Fruit fly (Drosophila melanogaster) whole organism, embryonic: ENCODE measurements around the gene CG11458.
A peak's percentile ranks its signal among the peaks of the same experiment; 100 is the strongest.

Experiments
- Asciz ChIP-seq: fragments of 200-800 bp; sonication (Bioruptor generic); optimal IDR thresholded peaks from 2 replicates; lab custom pipeline; 2017; ENCODE audit warnings: missing biosample characterization, mild to moderate bottlenecking, missing genetic modification characterization, missing genetic modification reagents
- BtbVII ChIP-seq: fragments of 200-800 bp; sonication (Bioruptor generic); optimal IDR thresholded peaks from 3 replicates; lab custom pipeline; 2017; ENCODE audit warnings: missing biosample characterization, mild to moderate bottlenecking, missing genetic modification characterization
- CG10147 ChIP-seq: fragments of 200-800 bp; sonication (Bioruptor generic); optimal IDR thresholded peaks from 2 replicates; lab custom pipeline; 2019; ENCODE audit warnings: missing biosample characterization, mild to moderate bottlenecking, missing genetic modification characterization, moderate library complexity
- CG10209 ChIP-seq: fragments of 200-800 bp; sonication (Bioruptor generic); optimal IDR thresholded peaks from 3 replicates; lab custom pipeline; 2017; ENCODE audit warnings: missing biosample characterization, mild to moderate bottlenecking, missing genetic modification characterization, missing genetic modification reagents
- CG10431 ChIP-seq: fragments of 200-800 bp; sonication (Bioruptor generic); optimal IDR thresholded peaks from 3 replicates; lab custom pipeline; 2018; ENCODE audit warnings: missing biosample characterization, mild to moderate bottlenecking, missing genetic modification characterization
- CG10959 ChIP-seq: fragments of 200-800 bp; sonication (Bioruptor generic); IDR thresholded peaks from 2 replicates; pipeline ENCODE4 v1.3.6; 2022; ENCODE audit warnings: missing biosample characterization, missing genetic modification characterization
- CG11696 ChIP-seq: fragments of 200-800 bp; sonication (Bioruptor generic); IDR thresholded peaks from 2 replicates; pipeline ENCODE4 v1.3.6; 2022; ENCODE audit warnings: missing biosample characterization, missing genetic modification characterization
- CG12104 ChIP-seq: fragments of 200-800 bp; sonication (Bioruptor generic); optimal IDR thresholded peaks from 3 replicates; lab custom pipeline; 2016; ENCODE audit warnings: missing biosample characterization, missing genetic modification characterization
- CG13894 ChIP-seq: fragments of 200-800 bp; sonication (Bioruptor generic); optimal IDR thresholded peaks from 3 replicates; lab custom pipeline; 2018; ENCODE audit warnings: missing biosample characterization, mild to moderate bottlenecking, missing genetic modification characterization, moderate library complexity
- CG1529 ChIP-seq: fragments of 200-800 bp; sonication (Bioruptor generic); optimal IDR thresholded peaks from 3 replicates; lab custom pipeline; 2018; ENCODE audit warnings: missing biosample characterization, missing genetic modification characterization
- CG17568 ChIP-seq: fragments of 200-800 bp; sonication (Bioruptor generic); optimal IDR thresholded peaks from 2 replicates; lab custom pipeline; 2018; ENCODE audit warnings: missing biosample characterization, mild to moderate bottlenecking, missing genetic modification characterization, moderate library complexity
- CG18262 ChIP-seq: fragments of 200-800 bp; optimal IDR thresholded peaks from 3 replicates; lab custom pipeline; 2019; ENCODE audit warnings: missing biosample characterization, mild to moderate bottlenecking, missing genetic modification characterization, moderate library complexity
- CG18619 ChIP-seq: fragments of 200-800 bp; sonication (Bioruptor generic); optimal IDR thresholded peaks from 3 replicates; lab custom pipeline; 2017; ENCODE audit warnings: missing biosample characterization, mild to moderate bottlenecking, missing genetic modification characterization
- CG2202 ChIP-seq: fragments of 200-800 bp; sonication (Bioruptor generic); optimal IDR thresholded peaks from 2 replicates; lab custom pipeline; 2018; ENCODE audit warnings: missing biosample characterization, mild to moderate bottlenecking, missing genetic modification characterization
- CG31441 ChIP-seq: fragments of 200-800 bp; sonication (Bioruptor generic); IDR thresholded peaks from 2 replicates; pipeline ENCODE4 v1.3.6; 2022; ENCODE audit warnings: missing biosample characterization, missing genetic modification characterization
- CG32767 ChIP-seq: fragments of 200-800 bp; sonication (Bioruptor generic); IDR thresholded peaks from 2 replicates; pipeline ENCODE4 v1.3.6; 2022; ENCODE audit warnings: missing biosample characterization, missing genetic modification characterization
- CG5180 ChIP-seq: fragments of 200-800 bp; sonication (Bioruptor generic); optimal IDR thresholded peaks from 3 replicates; lab custom pipeline; 2017; ENCODE audit warnings: missing biosample characterization, missing genetic modification characterization, mild to moderate bottlenecking, moderate library complexity, missing genetic modification reagents
- CG6813 ChIP-seq: fragments of 200-800 bp; sonication (Bioruptor generic); optimal IDR thresholded peaks from 2 replicates; lab custom pipeline; 2017; ENCODE audit warnings: missing biosample characterization, missing genetic modification characterization, mild to moderate bottlenecking, moderate library complexity, missing genetic modification reagents
- CG7372 ChIP-seq: fragments of 200-800 bp; sonication (Bioruptor generic); IDR thresholded peaks from 2 replicates; pipeline ENCODE4 v1.3.6; 2022; ENCODE audit warnings: missing biosample characterization, missing genetic modification characterization
- Dp ChIP-seq: fragments of 200-800 bp; sonication (Bioruptor generic); optimal IDR thresholded peaks from 2 replicates; lab custom pipeline; 2018; ENCODE audit warnings: missing biosample characterization, mild to moderate bottlenecking, missing genetic modification characterization, moderate library complexity
- HLH54F ChIP-seq: fragments of 200-800 bp; sonication (Bioruptor generic); optimal IDR thresholded peaks from 3 replicates; lab custom pipeline; 2016; ENCODE audit warnings: missing biosample characterization, missing genetic modification characterization
- HmgZ ChIP-seq: fragments of 200-800 bp; sonication (Bioruptor generic); optimal IDR thresholded peaks from 2 replicates; lab custom pipeline; 2018; ENCODE audit warnings: missing biosample characterization, mild to moderate bottlenecking, missing genetic modification characterization
- Max ChIP-seq: fragments of 200-800 bp; sonication (Bioruptor generic); optimal IDR thresholded peaks from 2 replicates; lab custom pipeline; 2016; ENCODE audit warnings: missing biosample characterization, mild to moderate bottlenecking, missing genetic modification characterization
- Med ChIP-seq: fragments of 200-800 bp; sonication (Bioruptor generic); peaks from one replicate; lab custom pipeline; 2016; ENCODE audit warnings: missing biosample characterization, missing genetic modification characterization, mild to moderate bottlenecking, inconsistent platforms, moderate library complexity
- Pdp1 ChIP-seq, 2 experiments: fragments of 200-800 bp; sonication (Bioruptor generic); optimal IDR thresholded peaks; 3 replicates each; lab custom pipeline; 2016; ENCODE audit warnings: missing biosample characterization in 2 of 2, missing genetic modification characterization in 2 of 2, mild to moderate bottlenecking in 1 of 2, moderate library complexity in 1 of 2
- Sox100B ChIP-seq: fragments of 200-800 bp; sonication (Bioruptor generic); optimal IDR thresholded peaks from 3 replicates; lab custom pipeline; 2018; ENCODE audit warnings: missing biosample characterization, mild to moderate bottlenecking, missing genetic modification characterization
- Sox102F ChIP-seq: fragments of 200-800 bp; sonication (Bioruptor generic); optimal IDR thresholded peaks from 2 replicates; lab custom pipeline; 2018; ENCODE audit warnings: missing biosample characterization, mild to moderate bottlenecking, missing genetic modification characterization, moderate library complexity
- Xrp1 ChIP-seq: fragments of 200-800 bp; sonication (Bioruptor generic); IDR thresholded peaks from 2 replicates; pipeline ENCODE4 v1.3.6; 2022; ENCODE audit warnings: missing biosample characterization, missing genetic modification characterization
- al ChIP-seq: fragments of 200-800 bp; sonication (Bioruptor generic); IDR thresholded peaks from 2 replicates; pipeline ENCODE4 v1.3.6; 2022; ENCODE audit warnings: missing biosample characterization, missing genetic modification characterization
- bsh ChIP-seq, 2 experiments: fragments of 200-800 bp; sonication (Bioruptor generic); optimal IDR thresholded peaks; 2 replicates each; lab custom pipeline; 2017 to 2018; ENCODE audit warnings: mild to moderate bottlenecking in 2 of 2, missing biosample characterization in 2 of 2, missing genetic modification characterization in 2 of 2, moderate library complexity in 1 of 2
- crc ChIP-seq: fragments of 200-800 bp; sonication (Bioruptor generic); optimal IDR thresholded peaks from 2 replicates; lab custom pipeline; 2016; ENCODE audit warnings: missing biosample characterization, missing genetic modification characterization
- crp ChIP-seq, 2 experiments: fragments of 200-800 bp; sonication (Bioruptor generic); optimal IDR thresholded peaks; 2 replicates in 1 of 2; 3 replicates in 1 of 2; lab custom pipeline; 2017; ENCODE audit warnings: missing biosample characterization in 2 of 2, missing genetic modification characterization in 2 of 2, mild to moderate bottlenecking in 1 of 2, moderate library complexity in 1 of 2
- dmrt11E ChIP-seq: fragments of 200-800 bp; sonication (Bioruptor generic); optimal IDR thresholded peaks from 3 replicates; lab custom pipeline; 2018; ENCODE audit warnings: missing biosample characterization, mild to moderate bottlenecking, missing genetic modification characterization, moderate library complexity
- dmrt99B ChIP-seq: fragments of 200-800 bp; sonication (Bioruptor generic); optimal IDR thresholded peaks from 2 replicates; lab custom pipeline; 2018; ENCODE audit warnings: missing biosample characterization, mild to moderate bottlenecking, missing genetic modification characterization, moderate library complexity
- gem ChIP-seq: fragments of 200-800 bp; sonication (Bioruptor generic); optimal IDR thresholded peaks from 2 replicates; lab custom pipeline; 2019; ENCODE audit warnings: missing biosample characterization, mild to moderate bottlenecking, missing genetic modification characterization, moderate library complexity
- hkb ChIP-seq, 2 experiments: fragments of 200-800 bp in 1 of 2; fragments of >200 bp in 1 of 2; sonication (Bioruptor generic) in 1 of 2; IDR thresholded peaks in 1 of 2; optimal IDR thresholded peaks in 1 of 2; 2 replicates each; pipeline versions ENCODE4 v1.3.6 to Lab custom; 2017 to 2022; ENCODE audit warnings: missing biosample characterization in 1 of 2, missing genetic modification characterization in 1 of 2
- lab ChIP-seq: fragments of 200-800 bp; sonication (Bioruptor generic); optimal IDR thresholded peaks from 3 replicates; lab custom pipeline; 2017; ENCODE audit warnings: missing biosample characterization, missing genetic modification characterization, mild to moderate bottlenecking, moderate library complexity, missing genetic modification reagents
- org-1 ChIP-seq: fragments of 200-800 bp; sonication (Bioruptor generic); optimal IDR thresholded peaks from 2 replicates; lab custom pipeline; 2017; ENCODE audit warnings: missing biosample characterization, missing genetic modification characterization
- pan ChIP-seq, 4 experiments: fragments of >200 bp in 3 of 4; fragments of 200-800 bp in 1 of 4; sonication (Bioruptor generic) in 1 of 4; optimal IDR thresholded peaks in 3 of 4; IDR thresholded peaks in 1 of 4; 2 replicates each; pipeline versions ENCODE4 v1.3.6 to Lab custom; 2017 to 2022; ENCODE audit warnings: missing biosample characterization in 2 of 4, missing genetic modification characterization in 2 of 4, mixed read lengths in 1 of 4
- shn ChIP-seq: fragments of 200-800 bp; sonication (Bioruptor generic); optimal IDR thresholded peaks from 3 replicates; lab custom pipeline; 2016; ENCODE audit warnings: missing biosample characterization, missing genetic modification characterization
- tgo ChIP-seq: fragments of 200-800 bp; sonication (Bioruptor generic); IDR thresholded peaks from 3 replicates; pipeline ENCODE4 v1.3.6; 2022; ENCODE audit warnings: missing biosample characterization, missing genetic modification characterization
- toy ChIP-seq: fragments of 200-800 bp; sonication (Bioruptor generic); IDR thresholded peaks from 2 replicates; pipeline ENCODE4 v1.3.6; 2022; ENCODE audit warnings: missing biosample characterization, missing genetic modification characterization
- wek ChIP-seq: fragments of 200-800 bp; sonication (Bioruptor generic); optimal IDR thresholded peaks from 3 replicates; lab custom pipeline; 2018; ENCODE audit warnings: missing biosample characterization, mild to moderate bottlenecking, missing genetic modification characterization, moderate library complexity
- zen2 ChIP-seq: fragments of 200-800 bp; sonication (Bioruptor generic); IDR thresholded peaks from 3 replicates; pipeline ENCODE4 v1.3.6; 2022; ENCODE audit warnings: missing biosample characterization, missing genetic modification characterization; ENCODE audit not compliant: partially characterized antibody

Gene CG11458

DNA sequence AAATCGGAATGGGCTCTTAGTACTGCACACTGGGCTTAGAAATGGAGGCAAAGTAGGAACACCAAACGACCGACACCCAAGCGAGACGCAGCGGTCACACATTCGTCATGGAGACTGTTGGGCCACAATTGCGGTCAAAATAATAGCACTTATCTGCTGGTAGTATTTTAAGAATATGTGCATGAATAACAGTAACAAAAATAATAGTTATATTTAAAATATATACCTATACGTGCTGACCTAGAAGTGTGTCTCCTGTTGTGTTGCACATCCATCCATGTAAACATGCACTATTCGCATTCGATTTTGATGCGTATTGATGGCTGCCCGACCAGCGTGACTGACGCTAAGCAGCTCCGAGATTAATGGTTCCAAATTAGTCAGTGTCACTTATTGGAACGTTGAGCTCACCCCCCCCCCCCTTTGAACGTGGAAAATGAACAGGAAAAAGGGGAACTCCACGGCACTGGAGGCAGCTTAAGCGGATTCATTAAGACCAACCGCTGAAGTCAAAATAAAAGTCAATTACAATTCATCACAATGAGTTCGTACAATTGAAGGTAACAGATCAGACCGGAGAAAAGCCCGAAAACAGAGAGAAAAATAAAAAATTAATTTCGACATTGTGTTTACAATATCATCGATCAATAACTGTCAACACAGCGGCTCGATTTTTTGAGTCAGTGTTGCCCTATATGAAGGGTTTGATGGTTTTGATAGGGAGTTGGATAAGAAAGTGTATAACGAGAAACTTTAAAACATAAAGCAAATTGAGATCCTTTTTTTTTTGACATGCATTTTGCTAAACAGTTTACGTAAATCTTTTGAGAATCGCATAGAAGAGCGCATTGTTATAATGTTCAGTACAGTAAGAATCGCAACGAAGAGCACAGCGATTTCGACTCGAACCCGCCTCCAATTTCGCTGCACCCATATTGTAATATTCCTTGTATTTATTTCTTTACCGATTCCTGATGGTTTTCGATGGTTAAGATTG lies 47.3 kb downstream of the CG11458 start (continued):
- TF ChIP-seq pan (optimal IDR thresholded peaks at IDR 0.05; lab: Kevin White, UChicago) (no peak), pan (GFP tag; optimal IDR thresholded peaks at IDR 0.05 in 1 of 2, IDR thresholded peaks at IDR 0.05 in 1 of 2) (peak in 1 of 2 experiments; percentile 53), bsh (GFP tag; optimal IDR thresholded peaks at IDR 0.05; lab: Kevin White, UChicago) (peak in 1 of 2 experiments; percentile 21), dmrt99B (peak; percentile 14), gem (peak; percentile 8)

DNA sequence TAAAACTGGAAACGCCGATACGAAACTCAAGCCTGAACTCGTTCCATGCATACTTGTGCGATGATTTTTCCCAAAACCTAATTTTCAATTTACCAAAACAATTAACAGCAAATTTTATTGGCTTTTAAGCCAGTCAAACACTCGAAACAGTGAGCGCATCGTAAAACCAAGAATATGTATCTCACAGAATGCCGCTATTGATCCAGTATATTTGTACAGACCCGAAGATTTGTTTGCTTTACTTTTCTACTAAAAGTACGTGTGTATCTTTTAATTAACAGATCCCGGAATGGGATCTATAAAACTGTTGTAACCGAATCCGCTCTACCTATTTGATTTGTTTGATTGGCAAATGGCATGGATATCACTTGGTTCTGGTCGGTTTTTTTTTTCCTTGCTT lies 48.5 kb downstream of the CG11458 start:
- TF ChIP-seq CG10209 (GFP tag; lab: Kevin White, UChicago) (peak; percentile 37), lab (GFP tag; lab: Kevin White, UChicago) (peak; percentile 53), CG10147 (GFP tag; lab: Kevin White, UChicago) (no peak), CG7372 (GFP tag; lab: Robert Waterston, UW) (no peak), CG31441 (peak; percentile 7; the same call in 1 of the 2 replicates), bsh (GFP tag; optimal IDR thresholded peaks at IDR 0.05; lab: Kevin White, UChicago) (peak in 1 of 2 experiments; percentile 36), tgo (no peak), CG11696 (GFP tag; lab: Robert Waterston, UW) (no peak), Max (no peak), CG13894 (tag; lab: Kevin White, UChicago) (no peak), Dp (GFP tag; lab: Kevin White, UChicago) (no peak), crp (GFP tag; optimal IDR thresholded peaks at IDR 0.05; lab: Kevin White, UChicago) (no peak), Med (GFP tag; lab: Kevin White, UChicago) (no peak), Sox100B (GFP tag; lab: Kevin White, UChicago) (peak; percentile 32), CG5180 (peak; percentile 25), CG18619 (GFP tag; lab: Kevin White, UChicago) (peak; percentile 27), CG10959 (no peak), hkb (optimal IDR thresholded peaks at IDR 0.05; lab: Kevin White, UChicago) (no peak), hkb (GFP tag; IDR thresholded peaks at IDR 0.05; lab: Robert Waterston, UW) (no peak), org-1 (GFP tag; lab: Kevin White, UChicago) (peak; percentile 8), CG18262 (tag; lab: Kevin White, UChicago) (no peak), al (GFP tag; lab: Robert Waterston, UW) (no peak), toy (GFP tag; lab: Robert Waterston, UW) (no peak), CG12104 (GFP tag; lab: Kevin White, UChicago) (peak; percentile 17), CG1529 (peak; percentile 20), wek (GFP tag; lab: Kevin White, UChicago) (peak; percentile 56), Sox102F (GFP tag; lab: Kevin White, UChicago) (no peak), CG2202 (peak; percentile 46), CG32767 (GFP tag; lab: Robert Waterston, UW) (no peak), shn (GFP tag; lab: Kevin White, UChicago) (no peak), CG10431 (GFP tag; lab: Kevin White, UChicago) (peak; percentile 36), HLH54F (GFP tag; lab: Kevin White, UChicago) (no peak), CG17568 (GFP tag; lab: Kevin White, UChicago) (peak; percentile 36), dmrt11E (tag; lab: Kevin White, UChicago) (peak; percentile 34), BtbVII (GFP tag; lab: Kevin White, UChicago) (no peak), HmgZ (tag; lab: Kevin White, UChicago) (no peak), crc (GFP tag; lab: Kevin White, UChicago) (no peak), Asciz (GFP tag; lab: Kevin White, UChicago) (peak; percentile 42), Xrp1 (peak; percentile 48; the same call in 1 of the 2 replicates), Pdp1 (GFP tag; optimal IDR thresholded peaks at IDR 0.05; lab: Kevin White, UChicago) (no peak), zen2 (GFP tag; lab: Robert Waterston, UW) (no peak), CG6813 (GFP tag; lab: Kevin White, UChicago) (peak; percentile 50)
